Fruit fly (Drosophila melanogaster) whole organism, wandering third instar larva: ENCODE measurements around the gene nub.

ENCODE experiments used
- Dif ChIP-seq: fragments of 200-275, 200-300 bp; sonication (Bioruptor generic); optimal IDR thresholded peaks from 2 replicates; lab custom pipeline; 2018; ENCODE audit warnings: missing biosample characterization, missing genetic modification characterization; ENCODE audit not compliant: partially characterized antibody
- Hr78 ChIP-seq: fragments of >200 bp; optimal IDR thresholded peaks from 2 replicates; lab custom pipeline; 2017; ENCODE audit warnings: missing biosample characterization, missing genetic modification characterization
- Myc ChIP-seq: fragments of >200 bp; optimal IDR thresholded peaks from 2 replicates; lab custom pipeline; 2017
- OdsH ChIP-seq: fragments of 200-800 bp; sonication (Bioruptor generic); optimal IDR thresholded peaks from 2 replicates; lab custom pipeline; 2016; ENCODE audit warnings: missing biosample characterization, mild to moderate bottlenecking, missing genetic modification characterization
- Rel ChIP-seq, 2 experiments: fragments of 200-800 bp; sonication (Bioruptor generic) in 1 of 2; optimal IDR thresholded peaks; 2 replicates in 1 of 2; 3 replicates in 1 of 2; lab custom pipeline; 2016 to 2019; ENCODE audit warnings: mild to moderate bottlenecking in 2 of 2, missing biosample characterization in 2 of 2, missing genetic modification characterization in 2 of 2, moderate library complexity in 1 of 2
- dl ChIP-seq, 2 experiments: fragments of 175-275, 200-275 bp in 1 of 2; fragments of 200-275 bp in 1 of 2; sonication (Bioruptor generic); optimal IDR thresholded peaks; lab custom pipeline; 2018; ENCODE audit warnings: mild to moderate bottlenecking in 2 of 2, missing biosample characterization in 2 of 2, missing genetic modification characterization in 2 of 2, moderate library complexity in 2 of 2; ENCODE audit not compliant: partially characterized antibody in 2 of 2, insufficient read depth in 1 of 2
- ey ChIP-seq: fragments of 200-800 bp; sonication (Bioruptor generic); optimal IDR thresholded peaks from 2 replicates; lab custom pipeline; 2016; ENCODE audit warnings: missing biosample characterization, missing genetic modification characterization
- foxo ChIP-seq, 2 experiments: fragments of 200-800 bp; sonication (Bioruptor generic); optimal IDR thresholded peaks; 2 replicates in 1 of 2; 3 replicates in 1 of 2; lab custom pipeline; 2016 to 2017; ENCODE audit warnings: missing biosample characterization in 2 of 2, missing genetic modification characterization in 2 of 2
- lola ChIP-seq: fragments of >200 bp; optimal IDR thresholded peaks from 2 replicates; lab custom pipeline; 2017; ENCODE audit warnings: missing biosample characterization, missing genetic modification characterization
- pan ChIP-seq: fragments of >200 bp; optimal IDR thresholded peaks from 2 replicates; lab custom pipeline; 2017
- psq ChIP-seq: fragments of 200-800 bp; sonication (Bioruptor generic); optimal IDR thresholded peaks from 3 replicates; lab custom pipeline; 2017; ENCODE audit warnings: missing biosample characterization, mild to moderate bottlenecking, missing genetic modification characterization, moderate library complexity
- sv ChIP-seq: fragments of 200-800 bp; sonication (Bioruptor generic); optimal IDR thresholded peaks from 3 replicates; lab custom pipeline; 2016; ENCODE audit warnings: missing biosample characterization, missing genetic modification characterization
- tai ChIP-seq: sonication (Bioruptor generic); optimal IDR thresholded peaks from 2 replicates; lab custom pipeline; 2016; ENCODE audit warnings: missing biosample characterization, missing genetic modification characterization

DNA sequence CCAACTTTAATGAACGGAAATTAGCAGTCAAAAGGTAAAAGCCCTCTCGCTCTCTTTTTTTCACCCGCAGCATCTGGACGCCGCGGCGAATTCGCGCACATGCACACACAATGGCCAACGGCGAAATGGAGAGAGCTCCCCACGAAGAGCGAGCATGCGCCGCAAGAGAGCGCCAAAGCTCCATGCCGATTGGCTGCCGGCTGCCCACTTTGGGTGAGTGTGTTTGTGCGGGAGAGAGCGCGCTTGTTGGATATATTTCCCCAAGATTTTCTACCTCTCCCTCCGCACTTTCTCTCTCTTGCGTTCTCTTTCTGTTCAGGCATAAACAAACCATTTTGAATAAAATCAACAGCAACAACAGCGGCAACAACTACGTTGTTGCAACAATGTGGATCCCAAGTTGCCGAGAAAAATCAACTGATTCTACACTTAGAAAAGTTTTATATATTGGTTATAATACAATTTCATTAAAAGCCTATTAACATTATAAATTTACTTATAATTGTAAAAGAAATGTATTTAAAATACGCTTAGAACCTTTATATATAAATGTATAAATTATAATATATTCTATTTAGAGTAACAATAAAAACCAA, 68.4 kb downstream of the nub start:
- TF ChIP-seq Hr78 (GFP tag; lab: Kevin White, UChicago) (no peak), ey (no peak), pan (lab: Kevin White, UChicago) (no peak), Rel (GFP tag; optimal IDR thresholded peaks at IDR 0.05; lab: Kevin White, UChicago) (no peak), Rel (tag; optimal IDR thresholded peaks at IDR 0.05; lab: Kevin White, UChicago) (no peak), sv (no peak), psq (GFP tag; lab: Kevin White, UChicago) (no peak), Dif (peak; percentile 79), OdsH (no peak), Myc (lab: Kevin White, UChicago) (no peak), tai (GFP tag; lab: Kevin White, UChicago) (no peak), dl (GFP tag; optimal IDR thresholded peaks at IDR 0.05; lab: Kevin White, UChicago; ENCODE audit: insufficient read depth in 1 of 2, partially characterized antibody in 2 of 2) (peak; percentile 72 to 81), lola (GFP tag; lab: Kevin White, UChicago) (no peak), foxo (GFP tag; optimal IDR thresholded peaks at IDR 0.05; lab: Kevin White, UChicago) (no peak)
